Fruit fly (Drosophila melanogaster) whole organism, embryonic: ENCODE measurements around the gene lili.

Experiments
- Ada2b ChIP-seq: fragments of 200-800 bp; sonication (Bioruptor generic); IDR thresholded peaks from 2 replicates; pipeline ENCODE4 v1.3.6; 2022; ENCODE audit warnings: missing biosample characterization, missing genetic modification characterization
- B-H2 ChIP-seq: fragments of 200-800 bp; sonication (Bioruptor generic); optimal IDR thresholded peaks from 2 replicates; lab custom pipeline; 2018; ENCODE audit warnings: missing biosample characterization, mild to moderate bottlenecking, missing genetic modification characterization
- BtbVII ChIP-seq: fragments of 200-800 bp; sonication (Bioruptor generic); optimal IDR thresholded peaks from 3 replicates; lab custom pipeline; 2017; ENCODE audit warnings: missing biosample characterization, mild to moderate bottlenecking, missing genetic modification characterization
- Bteb2 ChIP-seq: fragments of 200-800 bp; sonication (Bioruptor generic); optimal IDR thresholded peaks from 2 replicates; lab custom pipeline; 2016; ENCODE audit warnings: missing biosample characterization, missing genetic modification characterization
- CG10274 ChIP-seq: fragments of 200-800 bp; sonication (Bioruptor generic); optimal IDR thresholded peaks from 3 replicates; lab custom pipeline; 2017; ENCODE audit warnings: missing biosample characterization, mild to moderate bottlenecking, missing genetic modification characterization
- CG10321 ChIP-seq: fragments of 200-800 bp; sonication (Bioruptor generic); IDR thresholded peaks from 2 replicates; pipeline ENCODE4 v1.3.6; 2022; ENCODE audit warnings: missing biosample characterization, missing genetic modification characterization
- CG10431 ChIP-seq: fragments of 200-800 bp; sonication (Bioruptor generic); optimal IDR thresholded peaks from 3 replicates; lab custom pipeline; 2018; ENCODE audit warnings: missing biosample characterization, mild to moderate bottlenecking, missing genetic modification characterization
- CG10959 ChIP-seq: fragments of 200-800 bp; sonication (Bioruptor generic); IDR thresholded peaks from 2 replicates; pipeline ENCODE4 v1.3.6; 2022; ENCODE audit warnings: missing biosample characterization, missing genetic modification characterization
- CG11247 ChIP-seq: fragments of 200-800 bp; sonication (Bioruptor generic); IDR thresholded peaks from 2 replicates; pipeline ENCODE4 v1.3.6; 2022; ENCODE audit warnings: missing biosample characterization, missing genetic modification characterization
- CG13123 ChIP-seq: fragments of 200-800 bp; sonication (Bioruptor generic); optimal IDR thresholded peaks from 2 replicates; lab custom pipeline; 2016; ENCODE audit warnings: missing biosample characterization, missing genetic modification characterization
- CG13624 ChIP-seq: fragments of 200-800 bp; sonication (Bioruptor generic); optimal IDR thresholded peaks from 2 replicates; lab custom pipeline; 2016; ENCODE audit warnings: missing biosample characterization, missing genetic modification characterization
- CG14014 ChIP-seq: fragments of 200-800 bp; sonication (Bioruptor generic); IDR thresholded peaks from 2 replicates; pipeline ENCODE4 v1.3.6; 2022; ENCODE audit warnings: missing biosample characterization, missing genetic modification characterization
- CG15269 ChIP-seq: fragments of 200-800 bp; sonication (Bioruptor generic); optimal IDR thresholded peaks from 2 replicates; lab custom pipeline; 2018; ENCODE audit warnings: missing biosample characterization, mild to moderate bottlenecking, missing genetic modification characterization, moderate library complexity
- CG16813 ChIP-seq: fragments of 200-800 bp; sonication (Bioruptor generic); IDR thresholded peaks from 3 replicates; pipeline ENCODE4 v1.3.6; 2022; ENCODE audit warnings: missing biosample characterization, missing genetic modification characterization; ENCODE audit not compliant: partially characterized antibody
- CG17568 ChIP-seq: fragments of 200-800 bp; sonication (Bioruptor generic); optimal IDR thresholded peaks from 2 replicates; lab custom pipeline; 2018; ENCODE audit warnings: missing biosample characterization, mild to moderate bottlenecking, missing genetic modification characterization, moderate library complexity
- CG1792 ChIP-seq: fragments of 200-800 bp; sonication (Bioruptor generic); optimal IDR thresholded peaks from 2 replicates; lab custom pipeline; 2016; ENCODE audit warnings: missing biosample characterization, missing genetic modification characterization
- CG18262 ChIP-seq: fragments of 200-800 bp; optimal IDR thresholded peaks from 3 replicates; lab custom pipeline; 2019; ENCODE audit warnings: missing biosample characterization, mild to moderate bottlenecking, missing genetic modification characterization, moderate library complexity
- CG18476 ChIP-seq: fragments of 200-800 bp; sonication (Bioruptor generic); optimal IDR thresholded peaks from 2 replicates; lab custom pipeline; 2016; ENCODE audit warnings: missing biosample characterization, mild to moderate bottlenecking, missing genetic modification characterization
- CG2678 ChIP-seq: fragments of 200-800 bp; sonication (Bioruptor generic); optimal IDR thresholded peaks from 3 replicates; lab custom pipeline; 2019; ENCODE audit warnings: missing biosample characterization, mild to moderate bottlenecking, missing genetic modification characterization, moderate library complexity
- CG2875 ChIP-seq: fragments of 200-800 bp; sonication (Bioruptor generic); optimal IDR thresholded peaks from 2 replicates; lab custom pipeline; 2017; ENCODE audit warnings: missing biosample characterization, mild to moderate bottlenecking, missing genetic modification characterization, missing genetic modification reagents
- CG30403 ChIP-seq: fragments of 200-800 bp; sonication (Bioruptor generic); optimal IDR thresholded peaks from 3 replicates; lab custom pipeline; 2016; ENCODE audit warnings: missing biosample characterization, missing genetic modification characterization
- CG32772 ChIP-seq: fragments of 200-800 bp; sonication (Bioruptor generic); IDR thresholded peaks from 2 replicates; pipeline ENCODE4 v1.3.6; 2022; ENCODE audit warnings: missing biosample characterization, missing genetic modification characterization
- CG4404 ChIP-seq: fragments of 200-800 bp; sonication (Bioruptor generic); IDR thresholded peaks from 2 replicates; pipeline ENCODE4 v1.3.6; 2022; ENCODE audit warnings: missing biosample characterization, missing genetic modification characterization
- CG6765 ChIP-seq: fragments of 200-800 bp; sonication (Bioruptor generic); optimal IDR thresholded peaks from 3 replicates; lab custom pipeline; 2017; ENCODE audit warnings: missing biosample characterization, mild to moderate bottlenecking, missing genetic modification characterization
- CG7372 ChIP-seq: fragments of 200-800 bp; sonication (Bioruptor generic); IDR thresholded peaks from 2 replicates; pipeline ENCODE4 v1.3.6; 2022; ENCODE audit warnings: missing biosample characterization, missing genetic modification characterization
- CG8089 ChIP-seq: fragments of 200-800 bp; sonication (Bioruptor generic); optimal IDR thresholded peaks from 3 replicates; lab custom pipeline; 2016; ENCODE audit warnings: missing biosample characterization, missing genetic modification characterization
- CG9215 ChIP-seq: fragments of 200-800 bp; sonication (Bioruptor generic); IDR thresholded peaks from 2 replicates; pipeline ENCODE4 v1.3.6; 2022; ENCODE audit warnings: missing biosample characterization, missing genetic modification characterization
- CG9437 ChIP-seq: fragments of 200-800 bp; sonication (Bioruptor generic); optimal IDR thresholded peaks from 2 replicates; lab custom pipeline; 2018; ENCODE audit warnings: missing biosample characterization, mild to moderate bottlenecking, missing genetic modification characterization
- Dbx ChIP-seq: fragments of 200-800 bp; sonication (Bioruptor generic); IDR thresholded peaks from 3 replicates; pipeline ENCODE4 v1.3.6; 2022; ENCODE audit warnings: missing biosample characterization, missing genetic modification characterization
- Dfd ChIP-seq, 2 experiments: fragments of >200 bp; optimal IDR thresholded peaks; 2 replicates each; lab custom pipeline; 2017; ENCODE audit warnings: missing biosample characterization in 2 of 2, missing genetic modification characterization in 2 of 2
- E2f2 ChIP-seq: fragments of 200-800 bp; sonication (Bioruptor generic); IDR thresholded peaks from 2 replicates; pipeline ENCODE4 v1.3.6; 2022; ENCODE audit warnings: missing biosample characterization, missing genetic modification characterization
- Fer3 ChIP-seq: fragments of 200-800 bp; sonication (Bioruptor generic); optimal IDR thresholded peaks from 2 replicates; lab custom pipeline; 2018; ENCODE audit warnings: missing biosample characterization, mild to moderate bottlenecking, missing genetic modification characterization, moderate library complexity
- Jarid2 ChIP-seq: fragments of 200-800 bp; sonication (Bioruptor generic); optimal IDR thresholded peaks from 3 replicates; lab custom pipeline; 2017; ENCODE audit warnings: mild to moderate bottlenecking, missing biosample characterization, missing genetic modification reagents, missing genetic modification characterization
- Mrtf ChIP-seq: fragments of 200-800 bp; sonication (Bioruptor generic); IDR thresholded peaks from 3 replicates; pipeline ENCODE4 v1.3.6; 2022; ENCODE audit warnings: missing biosample characterization, missing genetic modification characterization
- NC2α ChIP-seq: fragments of 200-800 bp; sonication (Bioruptor generic); optimal IDR thresholded peaks from 2 replicates; lab custom pipeline; 2016; ENCODE audit warnings: missing biosample characterization, missing genetic modification characterization
- NC2β ChIP-seq: fragments of 200-800 bp; sonication (Bioruptor generic); optimal IDR thresholded peaks from 2 replicates; lab custom pipeline; 2016; ENCODE audit warnings: missing biosample characterization, missing genetic modification characterization
- Nf-YB ChIP-seq: fragments of 200-800 bp; sonication (Bioruptor generic); optimal IDR thresholded peaks from 3 replicates; lab custom pipeline; 2019; ENCODE audit warnings: missing biosample characterization, mild to moderate bottlenecking, missing genetic modification characterization, moderate library complexity
- Oaz ChIP-seq: fragments of 200-800 bp; sonication (Bioruptor generic); IDR thresholded peaks from 2 replicates; pipeline ENCODE4 v1.3.6; 2022; ENCODE audit warnings: missing biosample characterization, missing genetic modification characterization
- Ravus ChIP-seq: fragments of 200-800 bp; sonication (Bioruptor generic); IDR thresholded peaks from 2 replicates; pipeline ENCODE4 v1.3.6; 2022; ENCODE audit warnings: missing biosample characterization, missing genetic modification characterization
- Rfx ChIP-seq: fragments of 200-800 bp; sonication (Bioruptor generic); IDR thresholded peaks from 2 replicates; pipeline ENCODE4 v1.3.6; 2022; ENCODE audit warnings: missing biosample characterization, missing genetic modification characterization
- ash1 ChIP-seq: fragments of 200-800 bp; sonication (Bioruptor generic); optimal IDR thresholded peaks from 2 replicates; lab custom pipeline; 2018; ENCODE audit warnings: missing biosample characterization, mild to moderate bottlenecking, missing genetic modification characterization
- en ChIP-seq: fragments of 200-800 bp; sonication (Bioruptor generic); optimal IDR thresholded peaks from 2 replicates; lab custom pipeline; 2016; ENCODE audit warnings: missing biosample characterization, missing genetic modification characterization
- fd64A ChIP-seq: fragments of 200-800 bp; sonication (Bioruptor generic); optimal IDR thresholded peaks from 3 replicates; lab custom pipeline; 2018; ENCODE audit warnings: missing biosample characterization, mild to moderate bottlenecking, missing genetic modification characterization
- jumu ChIP-seq: fragments of 200-800 bp; sonication (Bioruptor generic); optimal IDR thresholded peaks from 3 replicates; lab custom pipeline; 2016; ENCODE audit warnings: missing biosample characterization, missing genetic modification characterization
- knrl ChIP-seq: fragments of 200-800 bp; sonication (Bioruptor generic); IDR thresholded peaks from 3 replicates; pipeline ENCODE4 v1.3.6; 2022; ENCODE audit warnings: missing biosample characterization, missing genetic modification characterization; ENCODE audit not compliant: partially characterized antibody
- luna ChIP-seq: fragments of 200-800 bp; sonication (Bioruptor generic); optimal IDR thresholded peaks from 2 replicates; lab custom pipeline; 2016; ENCODE audit warnings: missing biosample characterization, missing genetic modification characterization
- nerfin-2 ChIP-seq: fragments of 200-800 bp; sonication (Bioruptor generic); IDR thresholded peaks from 2 replicates; pipeline ENCODE4 v1.3.6; 2022; ENCODE audit warnings: missing biosample characterization, missing genetic modification characterization; ENCODE audit not compliant: partially characterized antibody
- seq ChIP-seq: fragments of 200-800 bp; sonication (Bioruptor generic); IDR thresholded peaks from 2 replicates; pipeline ENCODE4 v1.3.6; 2022; ENCODE audit warnings: missing biosample characterization, missing genetic modification characterization
- vvl ChIP-seq: fragments of 200-800 bp; sonication (Bioruptor generic); IDR thresholded peaks from 2 replicates; pipeline ENCODE4 v1.3.6; 2022; ENCODE audit warnings: missing biosample characterization, missing genetic modification characterization
- zfh2 ChIP-seq: fragments of 200-800 bp; sonication (Bioruptor generic); optimal IDR thresholded peaks from 2 replicates; lab custom pipeline; 2016; ENCODE audit warnings: missing biosample characterization, missing genetic modification characterization

The lili gene

dm6 chr3R:24813637-24814301, at the start of gene lili, which contains the start of gene CG34150:
lili (minus strand) TSS chr3R:24814012.
CG34150 (plus strand) TSS chr3R:24814262.
- TF ChIP-seq Rfx (GFP tag; lab: Robert Waterston, UW), result peak; percentile 78
- peak; percentile 58 for TF ChIP-seq CG13123 (GFP tag; lab: Kevin White, UChicago)
- TF ChIP-seq CG15269 (tag; lab: Kevin White, UChicago), result peak; percentile 81
- TF ChIP-seq luna (GFP tag; lab: Kevin White, UChicago), result peak; percentile 47
- TF ChIP-seq ash1 (GFP tag; lab: Kevin White, UChicago), result no peak
- TF ChIP-seq Ravus, result no peak
- TF ChIP-seq nerfin-2 (GFP tag; lab: Robert Waterston, UW), result no peak
- TF ChIP-seq CG2678 (tag; lab: Kevin White, UChicago), result peak; percentile 81
- TF ChIP-seq CG10274 (GFP tag; lab: Kevin White, UChicago), result no peak
- TF ChIP-seq CG10959, result no peak
- peak; percentile 33 for TF ChIP-seq jumu (GFP tag; lab: Kevin White, UChicago)
- peak; percentile 86 for TF ChIP-seq B-H2 (GFP tag; lab: Kevin White, UChicago)
- TF ChIP-seq Mrtf, result 0 out of 3 replicates have a peak, but pooled peaks have one; percentile 45
- peak; percentile 60 for TF ChIP-seq Nf-YB
- TF ChIP-seq CG9215 (GFP tag; lab: Robert Waterston, UW), result peak; percentile 73
- peak; percentile 63; the same call in 1 of the 2 replicates for TF ChIP-seq Ada2b (GFP tag; lab: Robert Waterston, UW)
- TF ChIP-seq CG1792 (GFP tag; lab: Kevin White, UChicago), result peak; percentile 41
- peak; percentile 85 for TF ChIP-seq vvl (GFP tag; lab: Robert Waterston, UW)
- peak; percentile 86 for TF ChIP-seq Bteb2 (GFP tag; lab: Kevin White, UChicago)
- TF ChIP-seq CG10431 (GFP tag; lab: Kevin White, UChicago), result peak; percentile 30
- TF ChIP-seq fd64A, result no peak
- TF ChIP-seq CG17568 (GFP tag; lab: Kevin White, UChicago), result no peak
- peak; percentile 95 for TF ChIP-seq CG9437 (GFP tag; lab: Kevin White, UChicago)
- peak; percentile 72; the same call in 1 of the 2 replicates for TF ChIP-seq CG7372 (GFP tag; lab: Robert Waterston, UW)
- peak; percentile 85 for TF ChIP-seq CG30403 (GFP tag; lab: Kevin White, UChicago)
- peak; percentile 62 for TF ChIP-seq NC2β (GFP tag; lab: Kevin White, UChicago)
- no peak; the same call in none of the 2 replicates for TF ChIP-seq CG11247 (GFP tag; lab: Robert Waterston, UW)
- peak; percentile 10 for TF ChIP-seq CG6765 (GFP tag; lab: Kevin White, UChicago)
- TF ChIP-seq en (GFP tag; lab: Kevin White, UChicago), result peak; percentile 25
- peak; percentile 78 for TF ChIP-seq CG16813 (GFP tag; lab: Robert Waterston, UW)
- TF ChIP-seq knrl (GFP tag; lab: Robert Waterston, UW), result peak; percentile 85
- peak; percentile 78 for TF ChIP-seq CG14014 (GFP tag; lab: Robert Waterston, UW)
- peak; percentile 76 for TF ChIP-seq E2f2 (GFP tag; lab: Robert Waterston, UW)
- peak; percentile 88 for TF ChIP-seq CG13624 (GFP tag; lab: Kevin White, UChicago)
- no peak for TF ChIP-seq CG10321 (GFP tag; lab: Robert Waterston, UW)
- peak; percentile 57 for TF ChIP-seq CG18476 (GFP tag; lab: Kevin White, UChicago)
- peak; percentile 75 for TF ChIP-seq Fer3
- TF ChIP-seq Dbx, result peak; percentile 82
- TF ChIP-seq CG2875 (GFP tag; lab: Kevin White, UChicago), result no peak
- peak; percentile 29 for TF ChIP-seq BtbVII
- TF ChIP-seq Dfd (GFP tag; optimal IDR thresholded peaks at IDR 0.05; lab: Kevin White, UChicago), result no peak
- TF ChIP-seq CG32772 (GFP tag; lab: Robert Waterston, UW), result peak; percentile 73
- TF ChIP-seq CG8089, result peak; percentile 57
- TF ChIP-seq CG18262 (tag; lab: Kevin White, UChicago), result peak; percentile 67
- TF ChIP-seq seq (GFP tag; lab: Robert Waterston, UW), result peak; percentile 37; the same call in 1 of the 2 replicates
- no peak for TF ChIP-seq NC2α (GFP tag; lab: Kevin White, UChicago)
- TF ChIP-seq CG4404 (GFP tag; lab: Robert Waterston, UW), result peak; percentile 40; the same call in 1 of the 2 replicates
- TF ChIP-seq Oaz (GFP tag; lab: Robert Waterston, UW), result 0 out of 2 replicates have a peak, but pooled peaks have one; percentile 55
- peak; percentile 90 for TF ChIP-seq Jarid2 (GFP tag; lab: Kevin White, UChicago)
- TF ChIP-seq zfh2, result peak; percentile 64
